Worm (Caenorhabditis elegans) whole organism, early embryonic: ENCODE data around the gene C33D3.4.

Source experiments
- ama-1 ChIP-seq: fragments of 150-350 bp; optimal IDR thresholded peaks from 2 replicates; lab custom pipeline; 2014
- ceh-13 ChIP-seq: fragments of 200-800 bp; sonication (Bioruptor generic); optimal IDR thresholded peaks from 2 replicates; lab custom pipeline; 2018; ENCODE audit warnings: mild to moderate bottlenecking, missing genetic modification characterization, missing compliant biosample characterization
- hmg-4 ChIP-seq: fragments of 200-800 bp; sonication (Bioruptor generic); optimal IDR thresholded peaks from 2 replicates; lab custom pipeline; 2018; ENCODE audit warnings: mild to moderate bottlenecking, missing genetic modification characterization, missing compliant biosample characterization
- tbx-37 ChIP-seq: fragments of 200-800 bp; sonication (Bioruptor generic); conservative IDR thresholded peaks from 2 replicates; pipeline ENCODE4 v1.3.6; 2022; ENCODE audit warnings: missing genetic modification reagents, missing genetic modification characterization, missing compliant biosample characterization
- tra-4 ChIP-seq: sonication (generic microtip); optimal IDR thresholded peaks from 2 replicates; lab custom pipeline; 2017; ENCODE audit warnings: missing genetic modification characterization, missing compliant biosample characterization

DNA sequence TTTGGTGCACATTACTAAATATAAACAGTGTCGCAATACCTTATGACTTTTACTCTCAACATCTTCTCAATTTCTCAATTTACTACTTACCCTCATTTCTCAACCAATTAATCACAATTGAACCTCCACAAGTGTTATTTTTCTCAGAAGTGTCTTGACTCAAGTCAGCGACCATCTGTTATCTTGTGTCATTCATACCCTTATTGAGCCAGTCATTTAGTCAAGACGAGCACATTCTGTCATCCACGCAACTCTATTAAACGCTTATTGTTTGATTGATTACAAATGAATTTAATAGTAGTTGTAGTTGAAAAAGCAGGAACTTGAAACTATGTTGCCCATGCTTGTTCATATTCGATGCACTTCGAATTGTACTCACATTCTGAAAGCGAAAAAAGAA, 14.5 kb downstream of the C33D3.4 start:
- TF ChIP-seq tbx-37 (GFP tag; lab: Robert Waterston, UW) (no peak), ama-1 (no peak), ceh-13 (no peak), tra-4 (tag; lab: Kevin White, UChicago) (no peak), hmg-4 (GFP tag; lab: Kevin White, UChicago) (no peak)
